Fruit fly (Drosophila melanogaster) whole organism, pupa: ENCODE results near the gene Tim17b1.

Experiments used
- CG10348 ChIP-seq: fragments of 200-800 bp; sonication (Bioruptor generic); IDR thresholded peaks from 2 replicates; pipeline ENCODE4 v1.3.6; 2022; ENCODE audit warnings: missing biosample characterization, missing genetic modification characterization
- CG12605 ChIP-seq: fragments of 200-800 bp; sonication (Bioruptor generic); IDR thresholded peaks from 2 replicates; pipeline ENCODE4 v1.3.6; 2022; ENCODE audit warnings: missing biosample characterization, missing genetic modification characterization
- CG13204 ChIP-seq: fragments of 200-800 bp; sonication (Bioruptor generic); optimal IDR thresholded peaks from 2 replicates; lab custom pipeline; 2018; ENCODE audit warnings: missing biosample characterization, mild to moderate bottlenecking, missing genetic modification characterization, moderate library complexity
- CG14655 ChIP-seq: fragments of 200-800 bp; sonication (Bioruptor generic); optimal IDR thresholded peaks from 3 replicates; lab custom pipeline; 2017; ENCODE audit warnings: mild to moderate bottlenecking, missing biosample characterization, missing genetic modification reagents, missing genetic modification characterization
- CG15710 ChIP-seq: fragments of 200-800 bp; sonication (Bioruptor generic); optimal IDR thresholded peaks from 2 replicates; lab custom pipeline; 2018; ENCODE audit warnings: missing biosample characterization, mild to moderate bottlenecking, missing genetic modification characterization, moderate library complexity
- CG17806 ChIP-seq: fragments of 200-800 bp; sonication (Bioruptor generic); optimal IDR thresholded peaks from 2 replicates; lab custom pipeline; 2018; ENCODE audit warnings: missing biosample characterization, mild to moderate bottlenecking, missing genetic modification characterization, moderate library complexity
- CG32121 ChIP-seq: fragments of 200-800 bp; sonication (Bioruptor generic); IDR thresholded peaks from 2 replicates; pipeline ENCODE4 v1.3.6; 2022; ENCODE audit warnings: missing biosample characterization, missing genetic modification characterization
- CG34367 ChIP-seq: fragments of 200-800 bp; sonication (Bioruptor generic); optimal IDR thresholded peaks from 2 replicates; lab custom pipeline; 2018; ENCODE audit warnings: missing biosample characterization, mild to moderate bottlenecking, missing genetic modification characterization
- CG4496 ChIP-seq: fragments of 200-800 bp; sonication (Bioruptor generic); IDR thresholded peaks from 3 replicates; pipeline ENCODE4 v1.3.6; 2022; ENCODE audit warnings: missing biosample characterization, missing genetic modification characterization
- CG8159 ChIP-seq: fragments of 200-800 bp; sonication (Bioruptor generic); optimal IDR thresholded peaks from 3 replicates; lab custom pipeline; 2018; ENCODE audit warnings: missing biosample characterization, mild to moderate bottlenecking, missing genetic modification characterization, moderate library complexity
- CG8301 ChIP-seq: fragments of 200-800 bp; sonication (Bioruptor generic); optimal IDR thresholded peaks from 2 replicates; lab custom pipeline; 2018; ENCODE audit warnings: missing biosample characterization, mild to moderate bottlenecking, missing genetic modification characterization
- CG9948 ChIP-seq: fragments of 200-800 bp; sonication (Bioruptor generic); optimal IDR thresholded peaks from 2 replicates; lab custom pipeline; 2018; ENCODE audit warnings: missing biosample characterization, mild to moderate bottlenecking, missing genetic modification characterization, moderate library complexity
- D1 ChIP-seq: fragments of 200-800 bp; sonication (Bioruptor generic); optimal IDR thresholded peaks from 2 replicates; lab custom pipeline; 2018; ENCODE audit warnings: missing biosample characterization, mild to moderate bottlenecking, missing genetic modification characterization, moderate library complexity
- EcR ChIP-seq: fragments of 200-800 bp; sonication (Bioruptor generic); optimal IDR thresholded peaks from 3 replicates; lab custom pipeline; 2019; ENCODE audit warnings: missing biosample characterization, missing genetic modification characterization, mild to moderate bottlenecking, moderate library complexity, missing genetic modification reagents
- Ets98B ChIP-seq: fragments of 200-800 bp; sonication (Bioruptor generic); IDR thresholded peaks from 2 replicates; pipeline ENCODE4 v1.3.6; 2022; ENCODE audit warnings: missing biosample characterization, missing genetic modification characterization
- Pif1A ChIP-seq: fragments of 200-800 bp; sonication (Bioruptor generic); optimal IDR thresholded peaks from 3 replicates; lab custom pipeline; 2016; ENCODE audit warnings: missing biosample characterization, missing genetic modification characterization
- Pif1B ChIP-seq: fragments of 200-800 bp; sonication (Bioruptor generic); optimal IDR thresholded peaks from 3 replicates; lab custom pipeline; 2016; ENCODE audit warnings: missing biosample characterization, missing genetic modification characterization
- Snoo ChIP-seq: fragments of 200-800 bp; sonication (Bioruptor generic); optimal IDR thresholded peaks from 3 replicates; lab custom pipeline; 2017; ENCODE audit warnings: missing biosample characterization, mild to moderate bottlenecking, missing genetic modification characterization, inconsistent platforms
- fd96Ca ChIP-seq: fragments of 200-800 bp; sonication (Bioruptor generic); IDR thresholded peaks from 3 replicates; pipeline ENCODE4 v1.3.6; 2022; ENCODE audit warnings: missing biosample characterization, missing genetic modification characterization
- gl ChIP-seq: fragments of 200-800 bp; sonication (Bioruptor generic); optimal IDR thresholded peaks from 2 replicates; lab custom pipeline; 2018; ENCODE audit warnings: missing biosample characterization, mild to moderate bottlenecking, missing genetic modification characterization
- rn ChIP-seq: fragments of 200-800 bp; sonication (Bioruptor generic); IDR thresholded peaks from 2 replicates; pipeline ENCODE4 v1.3.6; 2022; ENCODE audit warnings: missing biosample characterization, missing genetic modification characterization

Tim17b1 gene

dm6 chr3R:5299569-5300195 lies at the start of gene Tim17b1:
TSS of gene Tim17b1 (plus strand) at chr3R:5300145.
- no peak for TF ChIP-seq CG13204
- no peak for TF ChIP-seq CG14655 (GFP tag; lab: Kevin White, UChicago)
- no peak for TF ChIP-seq EcR (GFP tag; lab: Kevin White, UChicago)
- TF ChIP-seq gl (tag; lab: Kevin White, UChicago) = no peak
- no peak for TF ChIP-seq Snoo (tag; lab: Kevin White, UChicago)
- TF ChIP-seq CG8301 (tag; lab: Kevin White, UChicago) = no peak
- no peak for TF ChIP-seq CG8159
- no peak for TF ChIP-seq Pif1B (GFP tag; lab: Kevin White, UChicago)
- TF ChIP-seq CG32121 = no peak
- no peak for TF ChIP-seq CG4496 (GFP tag; lab: Robert Waterston, UW)
- TF ChIP-seq CG34367 (tag; lab: Kevin White, UChicago) = no peak
- no peak for TF ChIP-seq Pif1A
- TF ChIP-seq fd96Ca (GFP tag; lab: Robert Waterston, UW) = no peak
- no peak for TF ChIP-seq D1
- TF ChIP-seq CG9948 (tag; lab: Kevin White, UChicago) = no peak
- TF ChIP-seq rn (GFP tag; lab: Robert Waterston, UW) = no peak
- TF ChIP-seq CG15710 = no peak
- no peak for TF ChIP-seq CG17806 (tag; lab: Kevin White, UChicago)
- TF ChIP-seq CG10348 = no peak
- no peak for TF ChIP-seq Ets98B

- TF ChIP-seq CG4496 (GFP tag; lab: Robert Waterston, UW) = peak; percentile 81
- TF ChIP-seq CG34367 (tag; lab: Kevin White, UChicago) = peak; percentile 55
- TF ChIP-seq Pif1A = peak; percentile 78
- no peak for TF ChIP-seq CG10348
- TF ChIP-seq EcR (GFP tag; lab: Kevin White, UChicago) = peak; percentile 64
- TF ChIP-seq fd96Ca (GFP tag; lab: Robert Waterston, UW) = peak; percentile 70; the same call in 2 of the 3 replicates
- peak; percentile 69 for TF ChIP-seq Pif1B (GFP tag; lab: Kevin White, UChicago)
- TF ChIP-seq CG9948 (tag; lab: Kevin White, UChicago) = peak; percentile 57
- TF ChIP-seq CG14655 (GFP tag; lab: Kevin White, UChicago) = peak; percentile 74
- no peak for TF ChIP-seq gl (tag; lab: Kevin White, UChicago)
- TF ChIP-seq D1 = no peak
- TF ChIP-seq CG8159 = peak; percentile 28
- TF ChIP-seq CG32121 = peak; percentile 52
- TF ChIP-seq Ets98B = peak; percentile 76
- peak; percentile 67 for TF ChIP-seq CG8301 (tag; lab: Kevin White, UChicago)
- no peak for TF ChIP-seq CG12605 (GFP tag; lab: Robert Waterston, UW)
- TF ChIP-seq CG17806 (tag; lab: Kevin White, UChicago) = peak; percentile 66
- peak; percentile 53 for TF ChIP-seq CG15710
- no peak for TF ChIP-seq rn (GFP tag; lab: Robert Waterston, UW)
- peak; percentile 26 for TF ChIP-seq Snoo (tag; lab: Kevin White, UChicago)
- TF ChIP-seq CG13204 = no peak
- TF ChIP-seq, all 21 proteins: peak for 15
Measured at dm6 chr3R:5250530-5251242, 49.3 kb upstream of the Tim17b1 start.

dm6 chr3R:5251243-5251865 lies 48.6 kb upstream of the Tim17b1 start, which contains the start of gene CtsF:
TSS of gene CtsF (minus strand) at chr3R:5251745.
- peak; percentile 30 for TF ChIP-seq CG13204
- TF ChIP-seq EcR (GFP tag; lab: Kevin White, UChicago) = peak; percentile 26
- peak; percentile 39; the same call in 1 of the 2 replicates for TF ChIP-seq CG12605 (GFP tag; lab: Robert Waterston, UW)
- no peak for TF ChIP-seq rn (GFP tag; lab: Robert Waterston, UW)
- TF ChIP-seq CG32121 = peak; percentile 26; the same call in 1 of the 2 replicates
- peak; percentile 29 for TF ChIP-seq CG8159
- peak; percentile 57 for TF ChIP-seq CG4496 (GFP tag; lab: Robert Waterston, UW)
- no peak for TF ChIP-seq CG10348
- peak; percentile 30; the same call in 1 of the 2 replicates for TF ChIP-seq Ets98B

dm6 chr3R:5252853-5253252 lies 47.1 kb upstream of the Tim17b1 start, which contains the start of gene CG1113:
TSS of gene CG1113 (plus strand) at chr3R:5253153.
- TF ChIP-seq Snoo (tag; lab: Kevin White, UChicago) (no peak), CG15710 (no peak), CG14655 (GFP tag; lab: Kevin White, UChicago) (no peak), gl (tag; lab: Kevin White, UChicago) (no peak), CG4496 (GFP tag; lab: Robert Waterston, UW) (no peak), CG10348 (no peak), Pif1A (no peak), CG13204 (no peak), rn (GFP tag; lab: Robert Waterston, UW) (no peak), CG34367 (tag; lab: Kevin White, UChicago) (no peak), Pif1B (GFP tag; lab: Kevin White, UChicago) (no peak), fd96Ca (GFP tag; lab: Robert Waterston, UW) (no peak), CG32121 (no peak), EcR (GFP tag; lab: Kevin White, UChicago) (no peak), CG17806 (tag; lab: Kevin White, UChicago) (no peak), CG8159 (no peak), CG12605 (GFP tag; lab: Robert Waterston, UW) (no peak), CG9948 (tag; lab: Kevin White, UChicago) (no peak), D1 (no peak), CG8301 (tag; lab: Kevin White, UChicago) (no peak)
